Worm (Caenorhabditis elegans): ENCODE results near the gene F55A11.4.

Gene F55A11.4

ce11 chrV:11764373-11764954 lies 5.8 kb upstream of the F55A11.4 start, which contains the start of the genes F55A11.1 and syx-5 (continued):
- TF ChIP-seq dpl-1 (GFP tag; optimal IDR thresholded peaks at IDR 0.05) (peak; percentile 71), lin-38 (GFP tag; IDR thresholded peaks at IDR 0.05) (peak; percentile 79), lin-1 (GFP tag; IDR thresholded peaks at IDR 0.05) (0 out of 2 replicates have a peak, but pooled peaks have one; percentile 43), lin-15B (tag; optimal IDR thresholded peaks at IDR 0.05) (no peak)

DNA sequence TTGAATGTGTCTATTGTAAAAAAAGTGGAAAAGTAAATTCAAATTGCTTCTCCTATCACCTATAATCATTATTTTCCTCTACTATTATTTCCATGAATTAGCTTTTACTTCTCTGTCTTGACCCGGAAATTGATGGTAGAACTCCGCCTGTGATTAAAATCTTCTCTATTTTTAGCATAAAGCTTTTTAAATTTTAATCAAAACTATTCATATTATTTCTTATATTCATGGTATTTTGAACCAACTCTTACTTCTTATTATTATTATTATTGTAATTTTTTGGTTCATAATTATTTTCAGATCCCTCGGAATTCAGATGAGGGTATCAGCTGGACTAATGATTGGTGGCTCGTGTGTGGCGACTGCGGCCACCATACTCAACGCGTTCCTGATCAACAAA lies 3.2 kb upstream of the F55A11.4 start, which contains the start of gene sel-11:
sel-11 (plus strand) TSS at position 301 of the 400 bp plus-strand sequence.
- TF ChIP-seq lin-38 (GFP tag; IDR thresholded peaks at IDR 0.05) (peak; percentile 18; the same call in 1 of the 2 replicates), arid-1 (GFP tag; conservative IDR thresholded peaks at IDR 0.05) (no peak), unc-62 (GFP tag; optimal IDR thresholded peaks at IDR 0.05 in 1 of 2) (peak in 1 of 2 experiments; percentile 51), unc-62 (tag; optimal IDR thresholded peaks at IDR 0.05) (no peak), madf-5 (GFP tag; IDR thresholded peaks at IDR 0.05) (no peak), ceh-32 (tag; optimal IDR thresholded peaks at IDR 0.05; ENCODE audit: poor library complexity) (no peak)

DNA sequence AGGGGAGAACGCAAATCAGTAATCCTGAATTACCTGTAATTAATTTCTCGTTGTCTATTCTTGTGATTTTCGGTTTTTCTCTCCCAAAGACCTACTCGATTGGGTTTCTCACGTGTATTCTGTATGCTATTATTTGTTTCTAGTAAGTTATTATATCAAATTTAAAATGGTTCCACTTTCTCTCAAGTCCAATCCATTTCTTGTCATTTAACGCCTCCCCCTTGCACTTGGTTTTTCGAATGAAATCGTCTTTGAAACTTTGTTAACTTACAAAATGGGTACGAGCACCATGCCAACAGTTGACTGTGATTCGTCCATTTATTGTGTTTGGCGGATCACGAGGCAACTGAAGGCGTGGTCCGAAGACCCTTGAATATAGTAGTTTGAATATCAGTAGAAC lies 621 bp upstream of the F55A11.4 start:
- TF ChIP-seq ZK546.5 (tag; optimal IDR thresholded peaks at IDR 0.05) (no peak), egl-27 (tag; optimal IDR thresholded peaks at IDR 0.05) (no peak), daf-19 (GFP tag; conservative IDR thresholded peaks at IDR 0.05) (0 out of 2 replicates have a peak, but pooled peaks have one; percentile 34), aha-1 (tag) (peak; percentile 55), unc-62 (GFP tag; optimal IDR thresholded peaks at IDR 0.05 in 1 of 2) (peak in 1 of 2 experiments; percentile 92), unc-62 (tag; optimal IDR thresholded peaks at IDR 0.05) (no peak)

DNA sequence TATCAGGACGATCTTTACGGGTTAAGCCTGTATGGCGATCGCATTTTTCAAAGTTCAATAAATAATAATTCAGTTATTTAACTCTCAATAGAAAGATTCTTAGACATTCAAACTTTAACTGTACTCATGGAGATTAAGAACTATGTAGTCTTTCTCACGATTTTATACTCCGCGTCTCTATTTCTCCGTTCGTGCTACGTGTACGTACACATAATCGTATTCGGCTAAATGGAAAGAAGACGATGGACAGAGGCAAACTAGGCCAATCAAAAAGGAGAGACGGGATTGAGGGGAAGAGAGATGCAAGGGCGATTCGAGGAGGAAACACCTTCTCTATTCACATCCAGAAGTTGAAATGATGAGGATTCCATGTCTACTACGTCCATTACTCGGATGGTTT lies 3.2 kb downstream of the F55A11.4 start, which contains the start of gene bus-18:
bus-18 (plus strand) TSS at position 301 of the 400 bp plus-strand sequence.
- TF ChIP-seq duxl-1 (tag; optimal IDR thresholded peaks at IDR 0.05; ENCODE audit: poor library complexity) (no peak), nhr-77 (tag; optimal IDR thresholded peaks at IDR 0.05) (no peak), zfp-2 (tag; optimal IDR thresholded peaks at IDR 0.05) (no peak), dve-1 (tag; optimal IDR thresholded peaks at IDR 0.05; ENCODE audit: insufficient read depth) (no peak), nhr-10 (tag; optimal IDR thresholded peaks at IDR 0.05) (no peak), nhr-25 (tag; optimal IDR thresholded peaks at IDR 0.05; ENCODE audit: borderline replicate concordance, insufficient read depth) (no peak), nhr-42 (GFP tag; IDR thresholded peaks at IDR 0.05) (no peak), ceh-44 (GFP tag; IDR thresholded peaks at IDR 0.05) (no peak), tra-1 (GFP tag; IDR thresholded peaks at IDR 0.05) (no peak), ceh-82 (tag; optimal IDR thresholded peaks at IDR 0.05) (no peak), D1046.2 (GFP tag; IDR thresholded peaks at IDR 0.05) (no peak), lin-15B (tag; optimal IDR thresholded peaks at IDR 0.05) (no peak), Y75B8A.6 (GFP tag; IDR thresholded peaks at IDR 0.05) (no peak)

ce11 chrV:11773934-11774333 lies 3.7 kb downstream of the F55A11.4 start:
- TF ChIP-seq mep-1 (tag; optimal IDR thresholded peaks at IDR 0.05): no peak
- peak; percentile 34 for TF ChIP-seq nhr-28 (tag; optimal IDR thresholded peaks at IDR 0.05)
- TF ChIP-seq lsy-2 (tag; optimal IDR thresholded peaks at IDR 0.05): peak in 1 of 2 experiments; percentile 17
- TF ChIP-seq unc-130 (GFP tag; optimal IDR thresholded peaks at IDR 0.05): no peak
- peak in 1 of 2 experiments; percentile 92 for TF ChIP-seq unc-62 (GFP tag; optimal IDR thresholded peaks at IDR 0.05 in 1 of 2)
- no peak for TF ChIP-seq unc-62 (tag; optimal IDR thresholded peaks at IDR 0.05)
- TF ChIP-seq dve-1 (tag; optimal IDR thresholded peaks at IDR 0.05; ENCODE audit: insufficient read depth): peak; percentile 57
- TF ChIP-seq ztf-11 (tag; optimal IDR thresholded peaks at IDR 0.05): no peak
- peak; percentile 5 for TF ChIP-seq hlh-11 (tag; optimal IDR thresholded peaks at IDR 0.05)
